Worm (Caenorhabditis elegans) whole organism, midembryonic: ENCODE results near the gene clc-11.

Experiments used
- T22C8.4 ChIP-seq: fragments of 200-800 bp; sonication (Bioruptor generic); IDR thresholded peaks from 2 replicates; pipeline ENCODE4 v1.3.6; 2022; ENCODE audit warnings: missing genetic modification characterization, missing compliant biosample characterization
- cog-1 ChIP-seq: sonication (generic microtip); optimal IDR thresholded peaks from 2 replicates; lab custom pipeline; 2016; ENCODE audit warnings: missing genetic modification characterization, missing compliant biosample characterization
- flt-1 ChIP-seq: fragments of 200-800 bp; sonication (Bioruptor generic); IDR thresholded peaks from 2 replicates; pipeline ENCODE4 v1.3.6; 2022; ENCODE audit warnings: missing genetic modification characterization, missing compliant biosample characterization
- klf-2 ChIP-seq: fragments of 200-800 bp; sonication (Bioruptor generic); conservative IDR thresholded peaks from 2 replicates; pipeline ENCODE4 v1.3.6; 2022; ENCODE audit warnings: missing genetic modification reagents, missing genetic modification characterization, missing compliant biosample characterization
- med-1 ChIP-seq: sonication (generic microtip); optimal IDR thresholded peaks from 2 replicates; lab custom pipeline; 2017; ENCODE audit warnings: missing genetic modification characterization, mild to moderate bottlenecking, missing compliant biosample characterization, antibody characterized with exemption, missing genetic modification reagents; ENCODE audit not compliant: insufficient read depth
- ref-1 ChIP-seq: fragments of 200-800 bp; sonication (Bioruptor generic); conservative IDR thresholded peaks from 2 replicates; pipeline ENCODE4 v1.3.6; 2022; ENCODE audit warnings: missing genetic modification reagents, missing genetic modification characterization, missing compliant biosample characterization
- tab-1 ChIP-seq: fragments of 200-800 bp; sonication (Bioruptor generic); IDR thresholded peaks from 2 replicates; pipeline ENCODE4 v1.3.6; 2022; ENCODE audit warnings: missing genetic modification characterization, missing compliant biosample characterization
- ztf-23 ChIP-seq: fragments of 200-800 bp; sonication (Bioruptor generic); IDR thresholded peaks from 2 replicates; pipeline ENCODE4 v1.3.6; 2022; ENCODE audit warnings: missing genetic modification reagents, missing genetic modification characterization, missing compliant biosample characterization
- ztf-29 ChIP-seq: fragments of 200-800 bp; sonication (Bioruptor generic); IDR thresholded peaks from 2 replicates; pipeline ENCODE4 v1.3.6; 2022; ENCODE audit warnings: missing genetic modification reagents, missing genetic modification characterization, missing compliant biosample characterization

clc-11 gene

DNA sequence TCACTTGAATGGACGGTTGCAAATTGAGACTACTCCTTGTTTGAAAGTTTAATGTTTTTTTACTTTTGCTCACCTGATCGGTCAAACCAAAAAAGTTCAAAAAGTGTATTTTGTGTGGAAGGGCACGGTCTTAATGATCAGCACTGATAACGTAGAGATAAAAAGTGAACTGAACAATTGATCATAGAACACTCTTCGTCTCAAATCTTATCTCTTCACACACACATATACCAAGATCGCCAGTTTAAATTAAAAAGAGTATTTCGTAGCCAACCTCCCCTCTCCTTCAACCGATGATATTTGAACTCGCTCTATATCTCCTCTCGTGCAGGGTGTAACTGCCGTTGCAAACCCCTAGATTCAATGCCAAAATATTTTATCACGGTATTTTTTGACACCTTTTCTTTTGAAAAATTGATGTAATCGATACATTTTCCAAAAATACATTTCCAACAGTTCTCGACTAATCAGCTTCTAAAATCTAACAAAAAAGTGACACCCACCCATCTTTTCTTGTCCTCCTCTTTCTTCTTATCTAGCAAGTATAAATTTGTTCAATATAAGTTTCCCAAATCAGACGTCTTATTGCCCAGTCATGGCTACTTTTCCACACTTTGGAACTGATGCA is 39.2 kb downstream of the clc-11 start, which contains the start of gene cth-1:
TSS of gene cth-1 (plus strand) at position 578 of the 628 bp plus-strand sequence.
- TF ChIP-seq tab-1 (GFP tag; lab: Robert Waterston, UW) (no peak), flt-1 (GFP tag; lab: Robert Waterston, UW) (no peak), med-1 (GFP tag; lab: Kevin White, UChicago) (no peak), ztf-23 (GFP tag; lab: Robert Waterston, UW) (no peak), ref-1 (GFP tag; lab: Robert Waterston, UW) (no peak), klf-2 (GFP tag; lab: Robert Waterston, UW) (no peak), ztf-29 (GFP tag; lab: Robert Waterston, UW) (no peak), cog-1 (tag; lab: Kevin White, UChicago) (no peak), T22C8.4 (GFP tag; lab: Robert Waterston, UW) (no peak)

- TF ChIP-seq ref-1 (GFP tag; lab: Robert Waterston, UW): no peak
- TF ChIP-seq cog-1 (tag; lab: Kevin White, UChicago): no peak
- TF ChIP-seq ztf-29 (GFP tag; lab: Robert Waterston, UW): no peak
- TF ChIP-seq ztf-23 (GFP tag; lab: Robert Waterston, UW): no peak
- no peak for TF ChIP-seq T22C8.4 (GFP tag; lab: Robert Waterston, UW)
- no peak for TF ChIP-seq med-1 (GFP tag; lab: Kevin White, UChicago)
- no peak for TF ChIP-seq klf-2 (GFP tag; lab: Robert Waterston, UW)
These were observed 40.0 kb downstream of the clc-11 start, which contains the start of gene str-7 for ce11 chrV:16099441-16099840. Gene str-7, minus strand, starts transcription at chrV:16099541.

- TF ChIP-seq klf-2 (GFP tag; lab: Robert Waterston, UW) (no peak), med-1 (GFP tag; lab: Kevin White, UChicago) (no peak), ztf-29 (GFP tag; lab: Robert Waterston, UW) (no peak), tab-1 (GFP tag; lab: Robert Waterston, UW) (no peak), ztf-23 (GFP tag; lab: Robert Waterston, UW) (no peak), T22C8.4 (GFP tag; lab: Robert Waterston, UW) (no peak), cog-1 (tag; lab: Kevin White, UChicago) (no peak), flt-1 (GFP tag; lab: Robert Waterston, UW) (no peak)
These were observed 44.6 kb downstream of the clc-11 start for ce11 chrV:16094862-16095261.

DNA sequence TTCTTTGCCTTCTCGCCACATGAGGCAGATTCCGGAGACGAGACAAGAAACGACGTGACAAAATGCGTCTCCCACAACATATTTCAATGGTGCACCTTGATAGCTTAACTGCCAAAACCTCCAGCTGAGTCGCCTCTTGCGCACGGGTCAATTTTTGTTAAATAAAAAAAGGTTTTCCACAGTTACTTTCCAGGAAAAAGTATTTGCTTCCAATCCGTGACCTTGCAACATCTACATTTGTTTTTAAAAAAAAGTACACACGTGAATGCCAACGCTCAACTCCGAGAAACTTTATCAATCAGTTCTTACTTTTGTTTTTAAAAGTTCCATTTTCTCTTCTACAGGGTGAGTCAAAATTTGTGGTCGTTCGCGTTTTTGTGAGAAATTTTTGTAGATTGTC is 45.1 kb downstream of the clc-11 start, which contains the start of gene F22B8.7:
TSS of gene F22B8.7 (plus strand) at position 301 of the 400 bp plus-strand sequence.
- TF ChIP-seq klf-2 (GFP tag; lab: Robert Waterston, UW) (no peak), flt-1 (GFP tag; lab: Robert Waterston, UW) (no peak), ztf-29 (GFP tag; lab: Robert Waterston, UW) (no peak), T22C8.4 (GFP tag; lab: Robert Waterston, UW) (no peak), ztf-23 (GFP tag; lab: Robert Waterston, UW) (no peak), cog-1 (tag; lab: Kevin White, UChicago) (no peak), med-1 (GFP tag; lab: Kevin White, UChicago) (no peak), ref-1 (GFP tag; lab: Robert Waterston, UW) (no peak), tab-1 (GFP tag; lab: Robert Waterston, UW) (no peak)

ce11 chrV:16090685-16091084 is 48.7 kb downstream of the clc-11 start, which contains the start of gene F22B8.3:
Gene F22B8.3, plus strand, starts transcription at chrV:16090985.
- TF ChIP-seq cog-1 (tag; lab: Kevin White, UChicago) (no peak), tab-1 (GFP tag; lab: Robert Waterston, UW) (no peak), med-1 (GFP tag; lab: Kevin White, UChicago) (no peak), T22C8.4 (GFP tag; lab: Robert Waterston, UW) (no peak), ref-1 (GFP tag; lab: Robert Waterston, UW) (no peak), klf-2 (GFP tag; lab: Robert Waterston, UW) (no peak), flt-1 (GFP tag; lab: Robert Waterston, UW) (no peak), ztf-29 (GFP tag; lab: Robert Waterston, UW) (no peak), ztf-23 (GFP tag; lab: Robert Waterston, UW) (no peak)
